Fruit fly (Drosophila melanogaster): Measurements from ENCODE around the gene CG9698.

CG9698 gene

DNA sequence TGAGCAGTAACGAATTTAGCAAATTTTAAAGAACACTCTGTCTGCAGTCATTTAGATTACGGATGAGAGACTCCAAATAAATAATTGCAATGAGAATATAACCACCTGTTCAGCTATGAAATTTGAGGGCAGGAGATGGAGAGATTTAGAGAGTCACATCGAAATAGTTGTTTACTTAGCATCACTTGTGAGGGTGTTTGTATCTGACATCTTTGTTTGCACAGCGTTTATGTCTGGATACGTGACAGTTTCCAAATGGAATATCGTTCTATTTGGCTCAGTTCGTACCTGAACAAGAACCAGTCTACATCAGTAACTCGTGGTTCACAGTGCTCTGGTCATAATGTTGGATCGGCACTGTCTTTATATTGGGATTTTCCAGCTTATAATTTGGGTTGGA, 24.8 kb upstream of the CG9698 start, which contains the start of gene PH4alphaSG2 (continued):
- TF ChIP-seq pho (GFP tag; optimal IDR thresholded peaks at IDR 0.05) (peak; percentile 35), CG7839 (tag; optimal IDR thresholded peaks at IDR 0.05) (no peak), CG10209 (GFP tag; optimal IDR thresholded peaks at IDR 0.05) (peak; percentile 14), CG18599 (GFP tag; optimal IDR thresholded peaks at IDR 0.05) (peak; percentile 71), CG6813 (GFP tag; optimal IDR thresholded peaks at IDR 0.05) (peak; percentile 48), maf-S (GFP tag; optimal IDR thresholded peaks at IDR 0.05) (no peak), lbe (GFP tag; optimal IDR thresholded peaks at IDR 0.05) (no peak), nerfin-1 (tag; optimal IDR thresholded peaks at IDR 0.05) (no peak), CG15601 (tag; optimal IDR thresholded peaks at IDR 0.05) (peak; percentile 44), CG17612 (GFP tag; IDR thresholded peaks at IDR 0.05) (no peak), sens (GFP tag) (peak; percentile 67), CG3407 (GFP tag; optimal IDR thresholded peaks at IDR 0.05) (no peak), Jarid2 (GFP tag; optimal IDR thresholded peaks at IDR 0.05) (no peak), D (optimal IDR thresholded peaks at IDR 0.05) (no peak), D (GFP tag; optimal IDR thresholded peaks at IDR 0.05) (no peak), CG11723 (GFP tag; optimal IDR thresholded peaks at IDR 0.05) (no peak), Nf-YA (GFP tag; IDR thresholded peaks at IDR 0.05) (no peak), CG16813 (GFP tag; IDR thresholded peaks at IDR 0.05; ENCODE audit: partially characterized antibody) (no peak), Hey (tag; optimal IDR thresholded peaks at IDR 0.05) (no peak), bsh (GFP tag; optimal IDR thresholded peaks at IDR 0.05) (peak in 1 of 2 experiments; percentile 17), CTCF (GFP tag; optimal IDR thresholded peaks at IDR 0.05) (no peak), CHES-1-like (GFP tag; optimal IDR thresholded peaks at IDR 0.05) (no peak), Dip3 (GFP tag; optimal IDR thresholded peaks at IDR 0.05) (no peak), CG8924 (tag; optimal IDR thresholded peaks at IDR 0.05) (no peak), fd64A (GFP tag; optimal IDR thresholded peaks at IDR 0.05) (peak; percentile 5), CG16863 (GFP tag; optimal IDR thresholded peaks at IDR 0.05) (no peak), wek (GFP tag; optimal IDR thresholded peaks at IDR 0.05) (no peak), CG8290 (GFP tag; optimal IDR thresholded peaks at IDR 0.05) (no peak), CG8290 (tag; optimal IDR thresholded peaks at IDR 0.05) (no peak), luna (GFP tag; optimal IDR thresholded peaks at IDR 0.05) (peak; percentile 17), Asciz (GFP tag; optimal IDR thresholded peaks at IDR 0.05) (peak; percentile 27), CG12155 (GFP tag; optimal IDR thresholded peaks at IDR 0.05) (no peak), cato (GFP tag; optimal IDR thresholded peaks at IDR 0.05; ENCODE audit: borderline replicate concordance) (no peak), Kr (GFP tag; optimal IDR thresholded peaks at IDR 0.05) (no peak), CG2875 (GFP tag; optimal IDR thresholded peaks at IDR 0.05) (no peak)

DNA sequence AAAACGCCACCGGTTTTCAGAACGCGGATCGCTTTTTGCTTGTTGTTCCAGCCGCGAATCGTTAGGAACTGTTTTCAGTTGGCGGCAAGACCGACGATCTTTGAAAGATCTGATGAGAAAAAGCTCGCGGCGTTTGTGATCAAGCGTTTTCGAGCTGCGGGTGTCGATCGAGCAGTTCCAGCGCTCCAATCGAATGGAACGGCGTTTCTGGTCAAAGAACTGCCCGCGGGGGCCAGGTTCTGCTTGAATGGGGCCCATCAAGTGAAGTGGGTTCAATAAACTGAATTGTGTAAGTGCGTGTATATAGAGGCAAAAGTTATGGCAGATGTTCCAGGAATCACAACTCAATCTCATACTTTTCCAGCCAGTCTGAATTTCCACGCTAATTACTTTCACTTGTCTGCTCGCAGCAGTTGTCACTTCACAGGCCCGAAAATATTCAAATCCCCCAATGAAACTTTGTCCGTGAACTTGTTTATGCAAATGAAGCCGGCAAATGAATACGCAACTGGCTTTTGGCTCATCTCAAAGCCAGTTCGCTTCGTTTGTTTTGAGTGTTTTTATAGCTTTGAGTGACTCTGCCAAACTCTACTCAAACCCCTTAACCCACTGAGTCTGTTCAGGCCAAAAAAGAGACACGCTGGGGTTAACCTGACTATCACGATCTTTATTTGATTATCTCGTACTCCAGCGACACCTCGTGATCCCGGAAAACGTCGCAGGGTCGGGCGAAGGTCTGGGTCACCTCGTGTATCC, 18.3 kb upstream of the CG9698 start, which contains the start of gene PH4alphaMP:
TSS of gene PH4alphaMP (minus strand) at position 51 of the 756 bp plus-strand sequence.
- TF ChIP-seq CG12769 (tag; optimal IDR thresholded peaks at IDR 0.05) (peak; percentile 14), Blimp-1 (GFP tag; optimal IDR thresholded peaks at IDR 0.05) (peak; percentile 92), z (GFP tag; IDR thresholded peaks at IDR 0.05) (peak; percentile 93), oc (tag; optimal IDR thresholded peaks at IDR 0.05) (peak; percentile 55), CG3995 (GFP tag; optimal IDR thresholded peaks at IDR 0.05) (peak; percentile 63), vvl (GFP tag; IDR thresholded peaks at IDR 0.05) (peak; percentile 91), Hr78 (GFP tag; optimal IDR thresholded peaks at IDR 0.05) (peak in 1 of 2 experiments; percentile 31), Dref (GFP tag; IDR thresholded peaks at IDR 0.05) (no peak), CG3281 (GFP tag; optimal IDR thresholded peaks at IDR 0.05) (no peak)

Measured in whole organism, embryonic.